Worm (Caenorhabditis elegans) whole organism, L4/young adult: Measurements from ENCODE around the gene dlst-1.

Experiments
- W03F9.2 ChIP-seq: fragments of 150-350 bp; optimal IDR thresholded peaks from 2 replicates; lab custom pipeline; 2014; ENCODE audit warnings: missing biosample characterization, missing genetic modification characterization
- him-1 ChIP-seq: sonication (generic microtip); optimal IDR thresholded peaks from 2 replicates; lab custom pipeline; 2016; ENCODE audit warnings: missing genotype, missing genetic modification reagents, missing genetic modification characterization, missing compliant biosample characterization

DNA sequence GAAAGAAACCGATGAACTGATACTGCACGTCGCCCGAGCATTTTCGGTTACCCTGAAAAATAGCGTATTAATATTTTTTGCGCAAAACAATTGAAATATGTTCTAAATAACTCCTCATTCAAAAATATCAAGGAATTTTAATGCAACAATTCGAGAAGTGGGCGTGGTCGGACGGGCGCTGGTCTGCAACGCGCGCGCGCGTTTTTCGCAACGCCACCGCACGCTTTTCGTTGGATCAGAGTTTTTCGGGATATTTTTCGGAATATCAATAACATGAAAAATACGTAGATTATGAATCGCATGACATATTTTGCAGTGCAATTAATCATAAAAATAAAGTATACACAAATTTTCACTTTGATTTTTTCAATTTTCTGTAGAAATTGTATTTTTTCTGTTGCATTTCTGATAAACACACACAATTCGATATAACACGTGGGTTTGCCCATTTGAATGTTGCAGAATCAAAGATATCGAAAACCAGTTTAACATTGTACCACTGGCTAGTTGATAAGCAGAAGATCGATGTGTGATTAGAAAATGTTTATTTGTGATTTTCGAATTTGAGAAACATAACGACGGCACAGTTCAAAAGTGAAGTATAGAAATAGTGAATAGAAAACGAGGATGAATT, at the start of gene dlst-1:
- no peak for TF ChIP-seq him-1
- no peak for TF ChIP-seq W03F9.2
